Fruit fly (Drosophila melanogaster) whole organism, embryonic: ENCODE data around the gene CG6254.
A peak's percentile ranks its signal among the peaks of the same experiment; 100 is the strongest.

Source experiments
- Blimp-1 ChIP-seq: fragments of 200-800 bp; sonication (Bioruptor generic); optimal IDR thresholded peaks from 3 replicates; lab custom pipeline; 2018; ENCODE audit warnings: missing biosample characterization, missing genetic modification characterization, mild to moderate bottlenecking, moderate library complexity, missing genetic modification reagents
- CG1024 ChIP-seq: fragments of 200-800 bp; sonication (Bioruptor generic); IDR thresholded peaks from 2 replicates; pipeline ENCODE4 v1.3.6; 2022; ENCODE audit warnings: missing biosample characterization, missing genetic modification characterization
- CG11504 ChIP-seq: fragments of 200-800 bp; sonication (Bioruptor generic); optimal IDR thresholded peaks from 3 replicates; lab custom pipeline; 2019; ENCODE audit warnings: missing biosample characterization, mild to moderate bottlenecking, missing genetic modification characterization, moderate library complexity
- CG12219 ChIP-seq: fragments of 200-800 bp; sonication (Bioruptor generic); optimal IDR thresholded peaks from 3 replicates; lab custom pipeline; 2018; ENCODE audit warnings: missing biosample characterization, mild to moderate bottlenecking, missing genetic modification characterization
- CG12236 ChIP-seq: fragments of 200-800 bp; sonication (Bioruptor generic); optimal IDR thresholded peaks from 2 replicates; lab custom pipeline; 2016; ENCODE audit warnings: missing biosample characterization, missing genetic modification characterization
- CG14441 ChIP-seq: fragments of 200-800 bp; sonication (Bioruptor generic); IDR thresholded peaks from 2 replicates; pipeline ENCODE4 v1.3.6; 2022; ENCODE audit warnings: missing biosample characterization, missing genetic modification characterization
- CG15269 ChIP-seq: fragments of 200-800 bp; sonication (Bioruptor generic); optimal IDR thresholded peaks from 2 replicates; lab custom pipeline; 2018; ENCODE audit warnings: missing biosample characterization, mild to moderate bottlenecking, missing genetic modification characterization, moderate library complexity
- CG17328 ChIP-seq: fragments of 200-800 bp; sonication (Bioruptor generic); IDR thresholded peaks from 2 replicates; pipeline ENCODE4 v1.3.6; 2022; ENCODE audit warnings: missing biosample characterization, missing genetic modification characterization
- CG17361 ChIP-seq: fragments of 200-800 bp; sonication (Bioruptor generic); IDR thresholded peaks from 3 replicates; pipeline ENCODE4 v1.3.6; 2022; ENCODE audit warnings: missing biosample characterization, missing genetic modification characterization
- CG1792 ChIP-seq: fragments of 200-800 bp; sonication (Bioruptor generic); optimal IDR thresholded peaks from 2 replicates; lab custom pipeline; 2016; ENCODE audit warnings: missing biosample characterization, missing genetic modification characterization
- CG31224 ChIP-seq: fragments of 200-800 bp; sonication (Bioruptor generic); IDR thresholded peaks from 2 replicates; pipeline ENCODE4 v1.3.6; 2022; ENCODE audit warnings: missing biosample characterization, missing genetic modification characterization
- CG3163 ChIP-seq: fragments of 200-800 bp; sonication (Bioruptor generic); optimal IDR thresholded peaks from 3 replicates; lab custom pipeline; 2016; ENCODE audit warnings: missing biosample characterization, missing genetic modification characterization
- CG4360 ChIP-seq: fragments of 200-800 bp; sonication (Bioruptor generic); IDR thresholded peaks from 2 replicates; pipeline ENCODE4 v1.3.6; 2022; ENCODE audit warnings: missing biosample characterization, missing genetic modification characterization
- CG4404 ChIP-seq: fragments of 200-800 bp; sonication (Bioruptor generic); IDR thresholded peaks from 2 replicates; pipeline ENCODE4 v1.3.6; 2022; ENCODE audit warnings: missing biosample characterization, missing genetic modification characterization
- CG4707 ChIP-seq: fragments of 200-800 bp; sonication (Bioruptor generic); optimal IDR thresholded peaks from 2 replicates; lab custom pipeline; 2018; ENCODE audit warnings: missing biosample characterization, mild to moderate bottlenecking, missing genetic modification characterization, moderate library complexity
- CG5180 ChIP-seq: fragments of 200-800 bp; sonication (Bioruptor generic); optimal IDR thresholded peaks from 3 replicates; lab custom pipeline; 2017; ENCODE audit warnings: missing biosample characterization, missing genetic modification characterization, mild to moderate bottlenecking, moderate library complexity, missing genetic modification reagents
- CG6689 ChIP-seq: fragments of 200-800 bp; sonication (Bioruptor generic); IDR thresholded peaks from 2 replicates; pipeline ENCODE4 v1.3.6; 2022; ENCODE audit warnings: missing biosample characterization, missing genetic modification characterization
- CG7357 ChIP-seq: fragments of 200-800 bp; sonication (Bioruptor generic); IDR thresholded peaks from 3 replicates; pipeline ENCODE4 v1.3.6; 2022; ENCODE audit warnings: missing biosample characterization, missing genetic modification characterization
- Dbx ChIP-seq: fragments of 200-800 bp; sonication (Bioruptor generic); IDR thresholded peaks from 3 replicates; pipeline ENCODE4 v1.3.6; 2022; ENCODE audit warnings: missing biosample characterization, missing genetic modification characterization
- ERR ChIP-seq: fragments of 200-800 bp; sonication (Bioruptor generic); optimal IDR thresholded peaks from 2 replicates; lab custom pipeline; 2016; ENCODE audit warnings: missing biosample characterization, missing genetic modification characterization
- HLH3B ChIP-seq: fragments of 200-800 bp; sonication (Bioruptor generic); IDR thresholded peaks from 2 replicates; pipeline ENCODE4 v1.3.6; 2022; ENCODE audit warnings: missing biosample characterization, missing genetic modification characterization
- Jarid2 ChIP-seq: fragments of 200-800 bp; sonication (Bioruptor generic); optimal IDR thresholded peaks from 3 replicates; lab custom pipeline; 2017; ENCODE audit warnings: mild to moderate bottlenecking, missing biosample characterization, missing genetic modification reagents, missing genetic modification characterization
- MTF-1 ChIP-seq: fragments of 200-800 bp; sonication (Bioruptor generic); optimal IDR thresholded peaks from 2 replicates; lab custom pipeline; 2018; ENCODE audit warnings: missing biosample characterization, mild to moderate bottlenecking, missing genetic modification characterization, borderline replicate concordance
- Med ChIP-seq: fragments of 200-800 bp; sonication (Bioruptor generic); peaks from one replicate; lab custom pipeline; 2016; ENCODE audit warnings: missing biosample characterization, missing genetic modification characterization, mild to moderate bottlenecking, inconsistent platforms, moderate library complexity
- Vsx1 ChIP-seq: fragments of 200-800 bp; sonication (Bioruptor generic); optimal IDR thresholded peaks from 2 replicates; lab custom pipeline; 2017; ENCODE audit warnings: missing biosample characterization, mild to moderate bottlenecking, missing genetic modification characterization, missing genetic modification reagents
- YL-1 ChIP-seq: fragments of 200-800 bp; sonication (Bioruptor generic); optimal IDR thresholded peaks from 3 replicates; lab custom pipeline; 2017; ENCODE audit warnings: missing biosample characterization, mild to moderate bottlenecking, missing genetic modification characterization
- ab ChIP-seq: fragments of 200-800 bp; sonication (Bioruptor generic); optimal IDR thresholded peaks from 2 replicates; lab custom pipeline; 2016; ENCODE audit warnings: missing biosample characterization, missing genetic modification characterization
- ap ChIP-seq: fragments of 200-800 bp; sonication (Bioruptor generic); IDR thresholded peaks from 2 replicates; pipeline ENCODE4 v1.3.6; 2022; ENCODE audit warnings: missing biosample characterization, missing genetic modification characterization
- ara ChIP-seq: fragments of 200-800 bp; sonication (Bioruptor generic); IDR thresholded peaks from 2 replicates; pipeline ENCODE4 v1.3.6; 2022; ENCODE audit warnings: missing biosample characterization, missing genetic modification characterization
- bowl ChIP-seq: fragments of 200-800 bp; sonication (Bioruptor generic); IDR thresholded peaks from 2 replicates; pipeline ENCODE4 v1.3.6; 2022; ENCODE audit warnings: missing biosample characterization, missing genetic modification characterization
- bsh ChIP-seq, 2 experiments: fragments of 200-800 bp; sonication (Bioruptor generic); optimal IDR thresholded peaks; 2 replicates each; lab custom pipeline; 2017 to 2018; ENCODE audit warnings: mild to moderate bottlenecking in 2 of 2, missing biosample characterization in 2 of 2, missing genetic modification characterization in 2 of 2, moderate library complexity in 1 of 2
- chinmo ChIP-seq: fragments of 200-800 bp; sonication (Bioruptor generic); IDR thresholded peaks from 4 replicates; pipeline ENCODE4 v1.3.6; 2022; ENCODE audit warnings: missing biosample characterization, missing genetic modification characterization; ENCODE audit not compliant: partially characterized antibody
- ci ChIP-seq: fragments of 200-800 bp; sonication (Bioruptor generic); IDR thresholded peaks from 3 replicates; pipeline ENCODE4 v1.3.6; 2022; ENCODE audit warnings: missing biosample characterization, missing genetic modification characterization
- dmrt99B ChIP-seq: fragments of 200-800 bp; sonication (Bioruptor generic); optimal IDR thresholded peaks from 2 replicates; lab custom pipeline; 2018; ENCODE audit warnings: missing biosample characterization, mild to moderate bottlenecking, missing genetic modification characterization, moderate library complexity
- ewg ChIP-seq: fragments of 200-800 bp; sonication (Bioruptor generic); optimal IDR thresholded peaks from 3 replicates; lab custom pipeline; 2017; ENCODE audit warnings: mild to moderate bottlenecking, missing biosample characterization, missing genetic modification reagents, missing genetic modification characterization
- fd64A ChIP-seq: fragments of 200-800 bp; sonication (Bioruptor generic); optimal IDR thresholded peaks from 3 replicates; lab custom pipeline; 2018; ENCODE audit warnings: missing biosample characterization, mild to moderate bottlenecking, missing genetic modification characterization
- gce ChIP-seq: fragments of 200-800 bp; sonication (Bioruptor generic); IDR thresholded peaks from 3 replicates; pipeline ENCODE4 v1.3.6; 2022; ENCODE audit warnings: missing biosample characterization, missing genetic modification characterization
- ham ChIP-seq: fragments of 200-800 bp; sonication (Bioruptor generic); IDR thresholded peaks from 2 replicates; pipeline ENCODE4 v1.3.6; 2022; ENCODE audit warnings: missing biosample characterization, missing genetic modification characterization
- hkb ChIP-seq, 2 experiments: fragments of 200-800 bp in 1 of 2; fragments of >200 bp in 1 of 2; sonication (Bioruptor generic) in 1 of 2; IDR thresholded peaks in 1 of 2; optimal IDR thresholded peaks in 1 of 2; 2 replicates each; pipeline versions ENCODE4 v1.3.6 to Lab custom; 2017 to 2022; ENCODE audit warnings: missing biosample characterization in 1 of 2, missing genetic modification characterization in 1 of 2
- jumu ChIP-seq: fragments of 200-800 bp; sonication (Bioruptor generic); optimal IDR thresholded peaks from 3 replicates; lab custom pipeline; 2016; ENCODE audit warnings: missing biosample characterization, missing genetic modification characterization
- kni ChIP-seq: fragments of 200-800 bp; sonication (Bioruptor generic); optimal IDR thresholded peaks from 3 replicates; lab custom pipeline; 2017; ENCODE audit warnings: mild to moderate bottlenecking, missing biosample characterization, missing genetic modification reagents, missing genetic modification characterization
- lov ChIP-seq, 2 experiments: fragments of 200-800 bp in 1 of 2; fragments of >200 bp in 1 of 2; sonication (Bioruptor generic) in 1 of 2; IDR thresholded peaks in 1 of 2; optimal IDR thresholded peaks in 1 of 2; 2 replicates in 1 of 2; 3 replicates in 1 of 2; pipeline versions ENCODE4 v1.3.6 to Lab custom; 2017 to 2022; ENCODE audit warnings: missing biosample characterization in 1 of 2, missing genetic modification characterization in 1 of 2
- oc ChIP-seq: fragments of 200-800 bp; sonication (Bioruptor generic); optimal IDR thresholded peaks from 2 replicates; lab custom pipeline; 2018; ENCODE audit warnings: missing biosample characterization, mild to moderate bottlenecking, missing genetic modification characterization, moderate library complexity
- sens ChIP-seq: fragments of 200-800 bp; sonication (Bioruptor generic); peaks from one replicate; lab custom pipeline; 2016; ENCODE audit warnings: missing biosample characterization, missing genetic modification characterization
- sens-2 ChIP-seq: fragments of 200-800 bp; sonication (Bioruptor generic); IDR thresholded peaks from 2 replicates; pipeline ENCODE4 v1.3.6; 2022; ENCODE audit warnings: missing biosample characterization, missing genetic modification characterization
- seq ChIP-seq: fragments of 200-800 bp; sonication (Bioruptor generic); IDR thresholded peaks from 2 replicates; pipeline ENCODE4 v1.3.6; 2022; ENCODE audit warnings: missing biosample characterization, missing genetic modification characterization
- sr ChIP-seq: fragments of 200-800 bp; sonication (Bioruptor generic); IDR thresholded peaks from 3 replicates; pipeline ENCODE4 v1.3.6; 2022; ENCODE audit warnings: missing biosample characterization, missing genetic modification characterization
- wek ChIP-seq: fragments of 200-800 bp; sonication (Bioruptor generic); optimal IDR thresholded peaks from 3 replicates; lab custom pipeline; 2018; ENCODE audit warnings: missing biosample characterization, mild to moderate bottlenecking, missing genetic modification characterization, moderate library complexity

The CG6254 gene

dm6 chr3R:10150555-10150954, 10.6 kb downstream of the CG6254 start (continued):
- TF ChIP-seq jumu = no peak
- peak; percentile 30 for TF ChIP-seq CG1792 (GFP tag; lab: Kevin White, UChicago)
- TF ChIP-seq ara (GFP tag; lab: Robert Waterston, UW) = peak; percentile 48; the same call in 1 of the 2 replicates
- no peak for TF ChIP-seq ham
- TF ChIP-seq sens (GFP tag; lab: Kevin White, UChicago) = peak; percentile 31
- TF ChIP-seq ab (GFP tag; lab: Kevin White, UChicago) = no peak
- peak; percentile 30 for TF ChIP-seq CG15269 (tag; lab: Kevin White, UChicago)
- peak; percentile 4 for TF ChIP-seq ewg (GFP tag; lab: Kevin White, UChicago)
- peak; percentile 18; the same call in 1 of the 2 replicates for TF ChIP-seq HLH3B (GFP tag; lab: Robert Waterston, UW)
- TF ChIP-seq CG3163 (GFP tag; lab: Kevin White, UChicago) = peak; percentile 5
- TF ChIP-seq chinmo (GFP tag; lab: Robert Waterston, UW) = 0 out of 4 replicates have a peak, but pooled peaks have one; percentile 48
- peak; percentile 53 for TF ChIP-seq CG4360
- peak; percentile 35 for TF ChIP-seq Blimp-1 (GFP tag; lab: Kevin White, UChicago)
- 0 out of 2 replicates have a peak, but pooled peaks have one; percentile 21 for TF ChIP-seq CG14441 (GFP tag; lab: Robert Waterston, UW)
- TF ChIP-seq Med (GFP tag; lab: Kevin White, UChicago) = peak; percentile 43
- TF ChIP-seq MTF-1 (GFP tag; lab: Kevin White, UChicago) = no peak
- peak; percentile 37; the same call in 1 of the 2 replicates for TF ChIP-seq seq (GFP tag; lab: Robert Waterston, UW)
- TF ChIP-seq Dbx (GFP tag; lab: Robert Waterston, UW) = no peak
- TF ChIP-seq CG4404 (GFP tag; lab: Robert Waterston, UW) = no peak
- no peak for TF ChIP-seq CG17328
- peak; percentile 69; the same call in 1 of the 3 replicates for TF ChIP-seq ci
- no peak for TF ChIP-seq CG17361 (GFP tag; lab: Robert Waterston, UW)
- TF ChIP-seq Vsx1 = peak; percentile 44
- no peak for TF ChIP-seq CG31224 (GFP tag; lab: Robert Waterston, UW)
- no peak for TF ChIP-seq CG7357
- peak; percentile 37; the same call in 1 of the 2 replicates for TF ChIP-seq CG6689 (GFP tag; lab: Robert Waterston, UW)
- TF ChIP-seq kni = peak; percentile 95
- TF ChIP-seq CG1024 (GFP tag; lab: Robert Waterston, UW) = peak; percentile 14; the same call in 1 of the 2 replicates
- peak; percentile 3 for TF ChIP-seq CG12219 (GFP tag; lab: Kevin White, UChicago)
- TF ChIP-seq ERR (GFP tag; lab: Kevin White, UChicago) = no peak
- peak; percentile 19 for TF ChIP-seq fd64A
- 0 out of 2 replicates have a peak, but pooled peaks have one; percentile 20 for TF ChIP-seq bowl
- TF ChIP-seq CG4707 (GFP tag; lab: Kevin White, UChicago) = peak; percentile 14
- TF ChIP-seq CG11504 = no peak
- TF ChIP-seq CG12236 (GFP tag; lab: Kevin White, UChicago) = peak; percentile 1
- TF ChIP-seq Jarid2 (GFP tag; lab: Kevin White, UChicago) = no peak
- TF ChIP-seq YL-1 (GFP tag; lab: Kevin White, UChicago) = no peak
- peak in 1 of 2 experiments; percentile 12 for TF ChIP-seq bsh (GFP tag; optimal IDR thresholded peaks at IDR 0.05; lab: Kevin White, UChicago)
- TF ChIP-seq hkb (optimal IDR thresholded peaks at IDR 0.05; lab: Kevin White, UChicago) = no peak
- peak; percentile 63 for TF ChIP-seq hkb (GFP tag; IDR thresholded peaks at IDR 0.05; lab: Robert Waterston, UW)
- TF ChIP-seq lov (optimal IDR thresholded peaks at IDR 0.05; lab: Kevin White, UChicago) = no peak
- TF ChIP-seq lov (GFP tag; IDR thresholded peaks at IDR 0.05; lab: Robert Waterston, UW) = no peak
- peak; percentile 48 for TF ChIP-seq dmrt99B (tag; lab: Kevin White, UChicago)
- TF ChIP-seq wek (GFP tag; lab: Kevin White, UChicago) = peak; percentile 49
- TF ChIP-seq sens-2 = peak; percentile 24; the same call in 1 of the 2 replicates
- peak; percentile 53; the same call in 1 of the 3 replicates for TF ChIP-seq gce (GFP tag; lab: Robert Waterston, UW)
- TF ChIP-seq sr (GFP tag; lab: Robert Waterston, UW) = 0 out of 3 replicates have a peak, but pooled peaks have one; percentile 43
- peak; percentile 54 for TF ChIP-seq oc
- peak; percentile 20 for TF ChIP-seq CG5180 (GFP tag; lab: Kevin White, UChicago)
- peak; percentile 13; the same call in 1 of the 2 replicates for TF ChIP-seq ap (GFP tag; lab: Robert Waterston, UW)
- TF ChIP-seq, all 482 proteins: peak for 53
